Fruit fly (Drosophila melanogaster) whole organism, embryonic: ENCODE data around the gene CG32036.
A peak's percentile ranks its signal among the peaks of the same experiment; 100 is the strongest.

Source experiments
- Atf3 ChIP-seq: fragments of 200-800 bp; sonication (Bioruptor generic); optimal IDR thresholded peaks from 3 replicates; lab custom pipeline; 2016; ENCODE audit warnings: missing biosample characterization, missing genetic modification characterization
- B-H1 ChIP-seq: fragments of 200-800 bp; sonication (Bioruptor generic); IDR thresholded peaks from 3 replicates; pipeline ENCODE4 v1.3.6; 2022; ENCODE audit warnings: missing biosample characterization, missing genetic modification characterization
- CG10366 ChIP-seq: fragments of 200-800 bp; sonication (Bioruptor generic); IDR thresholded peaks from 2 replicates; pipeline ENCODE4 v1.3.6; 2022; ENCODE audit warnings: missing biosample characterization, missing genetic modification characterization
- CG10654 ChIP-seq: fragments of 200-800 bp; sonication (Bioruptor generic); optimal IDR thresholded peaks from 2 replicates; lab custom pipeline; 2016; ENCODE audit warnings: missing biosample characterization, missing genetic modification characterization
- CG11504 ChIP-seq: fragments of 200-800 bp; sonication (Bioruptor generic); optimal IDR thresholded peaks from 3 replicates; lab custom pipeline; 2019; ENCODE audit warnings: missing biosample characterization, mild to moderate bottlenecking, missing genetic modification characterization, moderate library complexity
- CG12104 ChIP-seq: fragments of 200-800 bp; sonication (Bioruptor generic); optimal IDR thresholded peaks from 3 replicates; lab custom pipeline; 2016; ENCODE audit warnings: missing biosample characterization, missing genetic modification characterization
- CG12155 ChIP-seq: fragments of 200-800 bp; sonication (Bioruptor generic); optimal IDR thresholded peaks from 3 replicates; lab custom pipeline; 2016; ENCODE audit warnings: missing biosample characterization, missing genetic modification characterization
- CG13287 ChIP-seq: fragments of 200-800 bp; sonication (Bioruptor generic); IDR thresholded peaks from 2 replicates; pipeline ENCODE4 v1.3.6; 2022; ENCODE audit warnings: missing biosample characterization, missing genetic modification characterization; ENCODE audit not compliant: partially characterized antibody
- CG14860 ChIP-seq: fragments of 200-800 bp; sonication (Bioruptor generic); IDR thresholded peaks from 3 replicates; pipeline ENCODE4 v1.3.6; 2022; ENCODE audit warnings: missing biosample characterization, missing genetic modification characterization; ENCODE audit not compliant: partially characterized antibody
- CG1603 ChIP-seq: fragments of 200-800 bp; sonication (Bioruptor generic); optimal IDR thresholded peaks from 2 replicates; lab custom pipeline; 2019; ENCODE audit warnings: missing biosample characterization, mild to moderate bottlenecking, missing genetic modification characterization, moderate library complexity
- CG17385 ChIP-seq: fragments of 200-800 bp; sonication (Bioruptor generic); optimal IDR thresholded peaks from 3 replicates; lab custom pipeline; 2018; ENCODE audit warnings: missing biosample characterization, mild to moderate bottlenecking, missing genetic modification characterization
- CG17612 ChIP-seq: fragments of 200-800 bp; sonication (Bioruptor generic); IDR thresholded peaks from 2 replicates; pipeline ENCODE4 v1.3.6; 2022; ENCODE audit warnings: missing biosample characterization, missing genetic modification characterization
- CG17802 ChIP-seq: fragments of 200-800 bp; sonication (Bioruptor generic); optimal IDR thresholded peaks from 2 replicates; lab custom pipeline; 2018; ENCODE audit warnings: missing biosample characterization, mild to moderate bottlenecking, missing genetic modification characterization, moderate library complexity
- CG1832 ChIP-seq: fragments of 200-800 bp; sonication (Bioruptor generic); optimal IDR thresholded peaks from 2 replicates; lab custom pipeline; 2017; ENCODE audit warnings: missing biosample characterization, mild to moderate bottlenecking, missing genetic modification characterization, inconsistent platforms
- CG31441 ChIP-seq: fragments of 200-800 bp; sonication (Bioruptor generic); IDR thresholded peaks from 2 replicates; pipeline ENCODE4 v1.3.6; 2022; ENCODE audit warnings: missing biosample characterization, missing genetic modification characterization
- CG33213 ChIP-seq: fragments of 200-800 bp; sonication (Bioruptor generic); optimal IDR thresholded peaks from 3 replicates; lab custom pipeline; 2016; ENCODE audit warnings: missing biosample characterization, missing genetic modification characterization
- CG34422 ChIP-seq: fragments of 200-800 bp; sonication (Bioruptor generic); IDR thresholded peaks from 3 replicates; pipeline ENCODE4 v1.3.6; 2022; ENCODE audit warnings: missing biosample characterization, missing genetic modification characterization
- CG3838 ChIP-seq: fragments of 200-800 bp; sonication (Bioruptor generic); optimal IDR thresholded peaks from 3 replicates; lab custom pipeline; 2016; ENCODE audit warnings: missing biosample characterization, missing genetic modification characterization
- CG3995 ChIP-seq: fragments of 200-800 bp; sonication (Bioruptor generic); optimal IDR thresholded peaks from 3 replicates; lab custom pipeline; 2016; ENCODE audit warnings: missing biosample characterization, missing genetic modification characterization
- CG4360 ChIP-seq: fragments of 200-800 bp; sonication (Bioruptor generic); IDR thresholded peaks from 2 replicates; pipeline ENCODE4 v1.3.6; 2022; ENCODE audit warnings: missing biosample characterization, missing genetic modification characterization
- CG6791 ChIP-seq: fragments of 200-800 bp; sonication (Bioruptor generic); IDR thresholded peaks from 3 replicates; pipeline ENCODE4 v1.3.6; 2022; ENCODE audit warnings: missing biosample characterization, missing genetic modification characterization; ENCODE audit not compliant: partially characterized antibody
- CG8290 ChIP-seq, 3 experiments: fragments of 200-800 bp; sonication (Bioruptor generic); optimal IDR thresholded peaks; 2 replicates each; lab custom pipeline; 2016 to 2019; ENCODE audit warnings: missing biosample characterization in 3 of 3, missing genetic modification characterization in 3 of 3, mild to moderate bottlenecking in 2 of 3, moderate library complexity in 1 of 3
- CG8924 ChIP-seq: fragments of 200-800 bp; optimal IDR thresholded peaks from 3 replicates; lab custom pipeline; 2019; ENCODE audit warnings: missing biosample characterization, mild to moderate bottlenecking, missing genetic modification characterization, moderate library complexity
- CG9215 ChIP-seq: fragments of 200-800 bp; sonication (Bioruptor generic); IDR thresholded peaks from 2 replicates; pipeline ENCODE4 v1.3.6; 2022; ENCODE audit warnings: missing biosample characterization, missing genetic modification characterization
- CG9797 ChIP-seq: fragments of 200-800 bp; sonication (Bioruptor generic); optimal IDR thresholded peaks from 3 replicates; lab custom pipeline; 2018; ENCODE audit warnings: missing biosample characterization, mild to moderate bottlenecking, missing genetic modification characterization
- CrebB ChIP-seq: fragments of 200-800 bp; sonication (Bioruptor generic); optimal IDR thresholded peaks from 3 replicates; lab custom pipeline; 2018; ENCODE audit warnings: missing biosample characterization, mild to moderate bottlenecking, missing genetic modification characterization
- E2f2 ChIP-seq: fragments of 200-800 bp; sonication (Bioruptor generic); IDR thresholded peaks from 2 replicates; pipeline ENCODE4 v1.3.6; 2022; ENCODE audit warnings: missing biosample characterization, missing genetic modification characterization
- GATAe ChIP-seq: fragments of 200-800 bp; sonication (Bioruptor generic); conservative IDR thresholded peaks from 2 replicates; pipeline ENCODE4 v1.3.6; 2022; ENCODE audit warnings: missing biosample characterization, missing genetic modification characterization
- MESR4 ChIP-seq: fragments of 200-800 bp; sonication (Bioruptor generic); optimal IDR thresholded peaks from 2 replicates; lab custom pipeline; 2018; ENCODE audit warnings: missing biosample characterization, mild to moderate bottlenecking, missing genetic modification characterization, moderate library complexity
- Med ChIP-seq: fragments of 200-800 bp; sonication (Bioruptor generic); peaks from one replicate; lab custom pipeline; 2016; ENCODE audit warnings: missing biosample characterization, missing genetic modification characterization, mild to moderate bottlenecking, inconsistent platforms, moderate library complexity
- Myb ChIP-seq: fragments of 200-800 bp; sonication (Bioruptor generic); optimal IDR thresholded peaks from 2 replicates; lab custom pipeline; 2016; ENCODE audit warnings: missing biosample characterization, missing genetic modification characterization
- Optix ChIP-seq: fragments of 200-800 bp; sonication (Bioruptor generic); IDR thresholded peaks from 3 replicates; pipeline ENCODE4 v1.3.6; 2022; ENCODE audit warnings: missing biosample characterization, missing genetic modification characterization
- Scr ChIP-seq: fragments of 200-800 bp; sonication (Bioruptor generic); IDR thresholded peaks from 2 replicates; pipeline ENCODE4 v1.3.6; 2022; ENCODE audit warnings: missing biosample characterization, missing genetic modification characterization; ENCODE audit not compliant: partially characterized antibody
- Sry-δ ChIP-seq: fragments of 200-800 bp; sonication (Bioruptor generic); optimal IDR thresholded peaks from 2 replicates; lab custom pipeline; 2016; ENCODE audit warnings: missing biosample characterization, missing genetic modification characterization
- YL-1 ChIP-seq: fragments of 200-800 bp; sonication (Bioruptor generic); optimal IDR thresholded peaks from 3 replicates; lab custom pipeline; 2017; ENCODE audit warnings: missing biosample characterization, mild to moderate bottlenecking, missing genetic modification characterization
- chn ChIP-seq: fragments of 200-800 bp; sonication (Bioruptor generic); optimal IDR thresholded peaks from 2 replicates; lab custom pipeline; 2016; ENCODE audit warnings: missing biosample characterization, missing genetic modification characterization
- crol ChIP-seq: fragments of 200-800 bp; sonication (Bioruptor generic); IDR thresholded peaks from 2 replicates; pipeline ENCODE4 v1.3.6; 2022; ENCODE audit warnings: missing biosample characterization, missing genetic modification characterization
- grn ChIP-seq: fragments of 200-800 bp; sonication (Bioruptor generic); optimal IDR thresholded peaks from 3 replicates; lab custom pipeline; 2017; ENCODE audit warnings: missing biosample characterization, missing genetic modification characterization
- jigr1 ChIP-seq: fragments of 200-800 bp; sonication (Bioruptor generic); IDR thresholded peaks from 3 replicates; pipeline ENCODE4 v1.3.6; 2022; ENCODE audit warnings: missing biosample characterization, missing genetic modification characterization
- knrl ChIP-seq: fragments of 200-800 bp; sonication (Bioruptor generic); IDR thresholded peaks from 3 replicates; pipeline ENCODE4 v1.3.6; 2022; ENCODE audit warnings: missing biosample characterization, missing genetic modification characterization; ENCODE audit not compliant: partially characterized antibody
- lbe ChIP-seq: fragments of 200-800 bp; sonication (Bioruptor generic); optimal IDR thresholded peaks from 2 replicates; lab custom pipeline; 2016; ENCODE audit warnings: missing biosample characterization, mild to moderate bottlenecking, missing genetic modification characterization
- nmo ChIP-seq: fragments of 200-800 bp; sonication (Bioruptor generic); optimal IDR thresholded peaks from 2 replicates; lab custom pipeline; 2018; ENCODE audit warnings: missing biosample characterization, mild to moderate bottlenecking, missing genetic modification characterization, moderate library complexity
- nom ChIP-seq: fragments of 200-800 bp; sonication (Bioruptor generic); optimal IDR thresholded peaks from 2 replicates; lab custom pipeline; 2017; ENCODE audit warnings: missing biosample characterization, missing genetic modification characterization, mild to moderate bottlenecking, moderate library complexity, missing genetic modification reagents
- seq ChIP-seq: fragments of 200-800 bp; sonication (Bioruptor generic); IDR thresholded peaks from 2 replicates; pipeline ENCODE4 v1.3.6; 2022; ENCODE audit warnings: missing biosample characterization, missing genetic modification characterization
- stwl ChIP-seq: fragments of 200-800 bp; sonication (Bioruptor generic); optimal IDR thresholded peaks from 3 replicates; lab custom pipeline; 2018; ENCODE audit warnings: missing biosample characterization, mild to moderate bottlenecking, missing genetic modification characterization, moderate library complexity
- trem ChIP-seq: fragments of 200-800 bp; optimal IDR thresholded peaks from 3 replicates; lab custom pipeline; 2019; ENCODE audit warnings: missing biosample characterization, mild to moderate bottlenecking, missing genetic modification characterization, moderate library complexity
- unc-4 ChIP-seq: fragments of 200-800 bp; sonication (Bioruptor generic); IDR thresholded peaks from 2 replicates; pipeline ENCODE4 v1.3.6; 2022; ENCODE audit warnings: missing biosample characterization, missing genetic modification characterization; ENCODE audit not compliant: partially characterized antibody

Gene CG32036

dm6 chr3L:9509037-9509830 lies 20.2 kb upstream of the CG32036 start, which contains the start of gene CG3408 (continued):
- peak; percentile 73 for TF ChIP-seq E2f2
- peak; percentile 88 for TF ChIP-seq crol (GFP tag; lab: Robert Waterston, UW)
- TF ChIP-seq jigr1 (GFP tag; lab: Robert Waterston, UW): no peak
- peak; percentile 46 for TF ChIP-seq Myb (GFP tag; lab: Kevin White, UChicago)
- TF ChIP-seq CG3995 (GFP tag; lab: Kevin White, UChicago): peak; percentile 95
- no peak for TF ChIP-seq CG17612
- peak; percentile 94 for TF ChIP-seq CG4360 (GFP tag; lab: Robert Waterston, UW)
- TF ChIP-seq CG10366 (GFP tag; lab: Robert Waterston, UW): 0 out of 2 replicates have a peak, but pooled peaks have one; percentile 3
- TF ChIP-seq Atf3 (GFP tag; lab: Kevin White, UChicago): no peak
- TF ChIP-seq Med (GFP tag; lab: Kevin White, UChicago): peak; percentile 97
- TF ChIP-seq CG17385 (GFP tag; lab: Kevin White, UChicago): no peak
- TF ChIP-seq Scr (GFP tag; lab: Robert Waterston, UW): peak; percentile 54
- TF ChIP-seq chn: no peak
- peak; percentile 67 for TF ChIP-seq CG1603
- TF ChIP-seq lbe (GFP tag; lab: Kevin White, UChicago): peak; percentile 37
- peak; percentile 54; the same call in 1 of the 3 replicates for TF ChIP-seq CG34422 (GFP tag; lab: Robert Waterston, UW)
- TF ChIP-seq CG14860 (GFP tag; lab: Robert Waterston, UW): peak; percentile 46; the same call in 1 of the 3 replicates
- peak; percentile 66 for TF ChIP-seq CG33213 (GFP tag; lab: Kevin White, UChicago)
- TF ChIP-seq stwl: peak; percentile 93
- peak; percentile 35 for TF ChIP-seq MESR4 (GFP tag; lab: Kevin White, UChicago)
- no peak for TF ChIP-seq CG10654 (GFP tag; lab: Kevin White, UChicago)
- 0 out of 3 replicates have a peak, but pooled peaks have one; percentile 11 for TF ChIP-seq Optix
- TF ChIP-seq CG1832 (GFP tag; lab: Kevin White, UChicago): peak; percentile 82
- TF ChIP-seq trem (tag; lab: Kevin White, UChicago): peak; percentile 29
- TF ChIP-seq nom (GFP tag; lab: Kevin White, UChicago): peak; percentile 72
- TF ChIP-seq nmo (GFP tag; lab: Kevin White, UChicago): peak; percentile 37
- TF ChIP-seq CG3838 (GFP tag; lab: Kevin White, UChicago): peak; percentile 8
- TF ChIP-seq knrl (GFP tag; lab: Robert Waterston, UW): peak; percentile 32; the same call in 1 of the 3 replicates
- TF ChIP-seq CG11504 (tag; lab: Kevin White, UChicago): peak; percentile 18
- TF ChIP-seq CG12104 (GFP tag; lab: Kevin White, UChicago): peak; percentile 7
- TF ChIP-seq seq (GFP tag; lab: Robert Waterston, UW): peak; percentile 64; the same call in 1 of the 2 replicates
- TF ChIP-seq CG8290 (GFP tag; optimal IDR thresholded peaks at IDR 0.05; lab: Kevin White, UChicago): peak; percentile 17
- peak in 1 of 2 experiments; percentile 48 for TF ChIP-seq CG8290 (tag; optimal IDR thresholded peaks at IDR 0.05; lab: Kevin White, UChicago)
- peak; percentile 95 for TF ChIP-seq CG12155
- TF ChIP-seq CrebB (tag; lab: Kevin White, UChicago): no peak
- TF ChIP-seq CG17802 (tag; lab: Kevin White, UChicago): no peak
- TF ChIP-seq YL-1 (GFP tag; lab: Kevin White, UChicago): peak; percentile 60
- no peak for TF ChIP-seq CG9215 (GFP tag; lab: Robert Waterston, UW)
- TF ChIP-seq unc-4 (GFP tag; lab: Robert Waterston, UW): peak; percentile 52; the same call in 1 of the 2 replicates
- peak; percentile 54 for TF ChIP-seq Sry-δ
- peak; percentile 95 for TF ChIP-seq CG9797 (GFP tag; lab: Kevin White, UChicago)
- TF ChIP-seq B-H1 (GFP tag; lab: Robert Waterston, UW): no peak
- TF ChIP-seq grn (GFP tag; lab: Kevin White, UChicago): peak; percentile 59
- TF ChIP-seq GATAe (GFP tag; lab: Robert Waterston, UW): peak; percentile 23; the same call in 1 of the 2 replicates
- TF ChIP-seq CG6791 (GFP tag; lab: Robert Waterston, UW): 0 out of 3 replicates have a peak, but pooled peaks have one; percentile 16
- TF ChIP-seq CG31441 (GFP tag; lab: Robert Waterston, UW): peak; percentile 14; the same call in 1 of the 2 replicates
- TF ChIP-seq CG13287 (GFP tag; lab: Robert Waterston, UW): peak; percentile 57; the same call in 1 of the 2 replicates
- TF ChIP-seq CG8924 (tag; lab: Kevin White, UChicago): peak; percentile 43
